Worm (Caenorhabditis elegans) whole organism, L4 larva: Measurements from ENCODE around the gene Y17D7B.2.

Experiments
- F10B5.3 ChIP-seq: sonication (generic microtip); optimal IDR thresholded peaks from 2 replicates; lab custom pipeline; 2016; ENCODE audit warnings: mild to moderate bottlenecking, missing genetic modification characterization, missing compliant biosample characterization
- F37D6.2 ChIP-seq: sonication (generic microtip); optimal IDR thresholded peaks from 2 replicates; lab custom pipeline; 2016; ENCODE audit warnings: mild to moderate bottlenecking, missing genetic modification characterization, missing compliant biosample characterization
- R02D3.7 ChIP-seq: fragments of 150-350 bp; sonication (generic microtip); optimal IDR thresholded peaks from 3 replicates; lab custom pipeline; 2014; ENCODE audit warnings: missing biosample characterization, missing genetic modification characterization
- ZK546.5 ChIP-seq, 2 experiments: sonication (generic microtip); optimal IDR thresholded peaks; 2 replicates each; lab custom pipeline; 2017; ENCODE audit warnings: missing biosample characterization in 2 of 2, missing genetic modification characterization in 2 of 2
- dmd-8 ChIP-seq: fragments of 200-800 bp; sonication (Bioruptor generic); IDR thresholded peaks from 2 replicates; pipeline ENCODE4 v1.3.6; 2022; ENCODE audit warnings: missing genetic modification characterization, missing compliant biosample characterization
- dpl-1 ChIP-seq: fragments of 150-350 bp; optimal IDR thresholded peaks from 2 replicates; lab custom pipeline; 2014; ENCODE audit warnings: missing biosample characterization, missing genetic modification reagents, missing genetic modification characterization
- lin-39 ChIP-seq: fragments of 150-350 bp; optimal IDR thresholded peaks from 2 replicates; lab custom pipeline; 2014; ENCODE audit warnings: missing biosample characterization, missing genetic modification reagents, missing genetic modification characterization
- lsy-2 ChIP-seq, 2 experiments: fragments of 150-350 bp in 1 of 2; sonication (generic microtip) in 1 of 2; optimal IDR thresholded peaks; 2 replicates each; lab custom pipeline; 2014 to 2017; ENCODE audit warnings: missing biosample characterization in 2 of 2, missing genetic modification characterization in 2 of 2
- mdl-1 ChIP-seq, 2 experiments: fragments of 150-350 bp in 1 of 2; sonication (generic microtip) in 1 of 2; optimal IDR thresholded peaks; 2 replicates each; lab custom pipeline; 2014 to 2017; ENCODE audit warnings: missing biosample characterization in 2 of 2, missing genetic modification characterization in 2 of 2
- nhr-28 ChIP-seq: fragments of 150-350 bp; optimal IDR thresholded peaks from 2 replicates; lab custom pipeline; 2014; ENCODE audit warnings: missing biosample characterization, missing genetic modification characterization
- tag-97 ChIP-seq: fragments of 200-800 bp; sonication (Bioruptor generic); IDR thresholded peaks from 2 replicates; pipeline ENCODE4 v1.3.6; 2022; ENCODE audit warnings: missing genetic modification characterization, missing compliant biosample characterization
- unc-130 ChIP-seq: sonication (generic microtip); optimal IDR thresholded peaks from 2 replicates; lab custom pipeline; 2016; ENCODE audit warnings: missing genetic modification reagents, missing genetic modification characterization, missing compliant biosample characterization
- unc-39 ChIP-seq: sonication (generic microtip); optimal IDR thresholded peaks from 2 replicates; lab custom pipeline; 2017; ENCODE audit warnings: missing biosample characterization, missing genetic modification characterization
- unc-62 ChIP-seq, 3 experiments: fragments of 150-350 bp in 1 of 3; sonication (generic microtip); optimal IDR thresholded peaks in 2 of 3; peaks in 1 of 3; 1 replicate in 1 of 3; 2 replicates in 2 of 3; lab custom pipeline; 2014 to 2017; ENCODE audit warnings: missing biosample characterization in 3 of 3, missing genetic modification characterization in 3 of 3, missing genetic modification reagents in 3 of 3, missing genotype in 1 of 3

DNA sequence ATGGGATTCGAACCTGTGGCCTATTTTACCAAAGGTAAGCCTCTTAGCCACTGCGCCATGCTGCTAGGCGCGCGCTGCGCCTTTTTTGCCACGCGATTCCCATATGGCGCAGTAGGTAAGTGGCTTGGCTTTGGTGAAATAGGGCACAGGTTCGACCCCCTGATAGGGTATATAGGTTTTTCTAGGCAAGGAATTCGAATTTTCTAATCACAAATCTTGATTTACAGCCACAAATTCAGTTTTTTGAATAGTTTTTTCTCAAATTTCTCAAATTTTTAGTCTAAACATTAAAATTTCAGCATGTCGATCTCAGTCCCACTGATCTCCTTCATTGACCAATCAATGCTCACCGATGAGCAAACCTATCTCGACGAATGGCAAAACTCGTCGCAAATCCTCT is 23.2 kb downstream of the Y17D7B.2 start, which contains the start of gene C54E10.3:
- no peak for TF ChIP-seq unc-62 (GFP tag; optimal IDR thresholded peaks at IDR 0.05 in 1 of 2; lab: Kevin White, UChicago)
- no peak for TF ChIP-seq unc-62 (tag; optimal IDR thresholded peaks at IDR 0.05; lab: Kevin White, UChicago)
- TF ChIP-seq dmd-8 (GFP tag; lab: Robert Waterston, UW), result no peak
- TF ChIP-seq lin-39 (tag; lab: Kevin White, UChicago), result no peak
- TF ChIP-seq F10B5.3, result no peak
- TF ChIP-seq dpl-1 (GFP tag; lab: Kevin White, UChicago), result no peak
- no peak for TF ChIP-seq mdl-1 (tag; optimal IDR thresholded peaks at IDR 0.05; lab: Kevin White, UChicago)
- no peak for TF ChIP-seq ZK546.5 (tag; optimal IDR thresholded peaks at IDR 0.05; lab: Kevin White, UChicago)
- no peak for TF ChIP-seq tag-97 (GFP tag; lab: Robert Waterston, UW)
- TF ChIP-seq unc-39, result no peak
- no peak for TF ChIP-seq nhr-28
- no peak for TF ChIP-seq R02D3.7 (tag; lab: Kevin White, UChicago)
- TF ChIP-seq unc-130 (GFP tag; lab: Kevin White, UChicago), result no peak
- no peak for TF ChIP-seq F37D6.2 (tag; lab: Kevin White, UChicago)
- no peak for TF ChIP-seq lsy-2 (tag; optimal IDR thresholded peaks at IDR 0.05; lab: Kevin White, UChicago)
